Worm (Caenorhabditis elegans): Measurements from ENCODE around the gene fipr-11.

The fipr-11 gene

DNA sequence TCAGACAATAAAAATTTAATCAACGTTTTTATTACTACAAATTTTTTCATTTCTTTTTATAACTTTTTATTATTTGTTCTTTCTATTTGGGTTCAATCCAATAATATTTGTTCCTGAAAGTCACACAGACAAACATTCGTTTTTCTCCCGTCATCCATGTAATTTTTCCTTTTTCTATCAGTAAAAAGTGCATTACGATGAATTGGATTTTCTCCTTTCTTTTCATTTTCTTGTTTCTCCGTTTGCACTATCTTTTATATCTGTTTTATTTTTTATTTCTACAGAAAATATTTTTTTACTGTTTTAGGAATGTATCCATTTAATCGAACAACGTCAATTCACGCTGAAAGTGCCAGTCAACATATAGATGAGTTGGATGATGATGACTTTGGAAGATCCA is 6.7 kb downstream of the fipr-11 start, which contains the start of gene egl-47:
egl-47 (plus strand) TSS at position 301 of the 400 bp plus-strand sequence.
- TF ChIP-seq nhr-10 (tag; optimal IDR thresholded peaks at IDR 0.05) (no peak), unc-39 (tag; optimal IDR thresholded peaks at IDR 0.05) (no peak), zag-1 (tag; optimal IDR thresholded peaks at IDR 0.05) (no peak), snpc-4 (tag; optimal IDR thresholded peaks at IDR 0.05) (no peak)

DNA sequence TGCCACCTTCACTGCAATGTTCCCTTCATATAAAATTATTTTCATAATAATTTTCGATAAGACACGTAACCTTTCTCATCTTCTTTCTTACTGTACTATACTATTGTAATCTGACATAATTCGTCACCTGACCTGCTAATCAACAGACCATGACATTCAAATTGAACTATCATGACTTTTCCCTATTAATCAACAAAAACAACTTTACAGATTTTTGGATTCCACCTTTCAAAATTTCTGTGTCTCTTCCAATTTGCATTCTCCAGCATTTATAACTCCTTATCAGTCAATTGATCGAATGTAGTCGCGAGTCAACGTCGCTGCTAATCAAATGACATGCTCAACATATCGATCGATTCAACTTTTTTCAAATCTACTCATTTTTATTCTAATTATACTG is 16.4 kb downstream of the fipr-11 start, which contains the start of gene fshr-1:
fshr-1 (plus strand) TSS at position 209 of the 400 bp plus-strand sequence.
- TF ChIP-seq nhr-21 (tag; optimal IDR thresholded peaks at IDR 0.05) (no peak), nhr-237 (tag; optimal IDR thresholded peaks at IDR 0.05) (no peak), nhr-129 (tag; optimal IDR thresholded peaks at IDR 0.05) (no peak), crh-2 (tag; optimal IDR thresholded peaks at IDR 0.05) (peak; percentile 30), ceh-16 (tag; optimal IDR thresholded peaks at IDR 0.05) (no peak), fos-1 (tag; optimal IDR thresholded peaks at IDR 0.05) (peak; percentile 57)

DNA sequence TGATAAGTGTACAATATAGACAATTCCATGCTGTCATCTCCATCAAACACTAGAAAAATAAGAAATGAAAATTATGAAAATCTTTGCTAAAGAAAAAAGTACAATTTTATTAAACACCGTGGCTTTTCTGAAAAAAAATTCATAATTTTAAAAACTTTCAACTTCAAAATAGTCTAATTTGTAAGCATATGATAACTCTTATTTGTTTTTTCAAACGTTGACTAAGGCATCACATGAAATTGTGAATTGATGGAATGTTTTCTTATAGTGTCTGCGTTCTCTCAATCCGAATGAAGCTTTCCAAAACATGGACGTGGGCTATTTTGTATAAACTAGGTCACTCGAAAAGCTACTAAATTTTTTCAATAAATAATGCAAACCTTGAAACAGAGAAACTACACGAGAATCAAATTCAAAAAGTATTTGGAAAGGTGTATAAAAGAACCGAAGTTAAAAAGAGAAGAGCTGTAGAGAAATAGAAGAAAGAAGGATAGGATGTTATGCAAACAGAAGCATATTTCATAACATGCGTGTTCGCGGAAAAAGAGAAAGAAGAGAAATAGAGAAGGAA is 20.0 kb downstream of the fipr-11 start, which contains the start of gene clp-9:
clp-9 (minus strand) TSS at position 51 of the 571 bp plus-strand sequence.
- no peak for TF ChIP-seq gmeb-1 (tag; optimal IDR thresholded peaks at IDR 0.05)
- no peak for TF ChIP-seq nhr-237 (tag; optimal IDR thresholded peaks at IDR 0.05)
- peak; percentile 77 for TF ChIP-seq unc-55 (GFP tag; optimal IDR thresholded peaks at IDR 0.05)
- no peak for TF ChIP-seq nhr-12 (tag; optimal IDR thresholded peaks at IDR 0.05)
- TF ChIP-seq lin-39 (tag; optimal IDR thresholded peaks at IDR 0.05) = no peak
- no peak for TF ChIP-seq ztf-11 (tag; optimal IDR thresholded peaks at IDR 0.05)
- peak; percentile 31 for TF ChIP-seq C34F6.9 (tag; optimal IDR thresholded peaks at IDR 0.05)

DNA sequence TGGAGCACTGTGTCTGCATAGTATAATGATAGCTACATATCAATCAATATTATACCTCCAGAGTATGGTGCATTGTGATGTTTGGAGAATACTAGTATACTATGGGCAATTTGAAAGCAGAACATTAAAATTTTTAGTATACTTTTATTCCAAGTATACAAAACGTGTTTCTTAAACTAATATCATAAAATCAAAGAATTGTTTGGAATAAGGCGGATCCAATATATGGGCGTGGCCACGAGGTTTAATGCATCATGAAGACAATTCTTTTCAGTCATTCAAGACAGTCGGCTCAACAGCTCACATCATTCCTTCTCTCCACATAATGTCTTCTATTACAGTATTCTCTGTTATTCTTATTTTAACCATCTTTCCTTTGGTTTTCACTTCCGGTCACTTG is 26.1 kb downstream of the fipr-11 start, which contains the start of gene sdz-31:
sdz-31 (plus strand) TSS at position 301 of the 400 bp plus-strand sequence.
- TF ChIP-seq ama-1 (optimal IDR thresholded peaks at IDR 0.05) (no peak), lin-39 (tag; optimal IDR thresholded peaks at IDR 0.05) (no peak), sem-4 (tag; optimal IDR thresholded peaks at IDR 0.05) (no peak), nhr-77 (tag; optimal IDR thresholded peaks at IDR 0.05) (no peak), elt-3 (tag; optimal IDR thresholded peaks at IDR 0.05) (no peak), unc-39 (tag; optimal IDR thresholded peaks at IDR 0.05) (no peak)

DNA sequence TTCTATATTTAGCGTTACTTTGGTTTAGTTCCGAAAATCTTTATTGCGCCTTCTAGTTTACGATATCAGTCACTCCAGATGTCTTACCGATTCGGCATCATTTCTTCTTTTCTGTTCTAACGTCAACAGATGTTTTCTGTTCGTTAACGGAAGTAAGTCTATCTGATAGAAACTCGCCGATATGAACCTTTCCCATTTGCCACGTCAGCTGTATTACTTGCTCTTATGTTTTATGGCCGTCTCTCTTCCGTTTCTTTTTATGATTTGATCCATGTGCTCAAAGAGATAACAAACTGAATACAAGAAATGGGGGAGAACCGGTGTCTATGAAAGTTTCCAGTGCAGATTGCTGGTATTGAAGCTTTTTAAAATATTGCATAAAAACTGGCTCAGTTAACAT is 26.6 kb downstream of the fipr-11 start, which contains the start of gene srab-26:
srab-26 (minus strand) TSS at position 101 of the 400 bp plus-strand sequence.
- TF ChIP-seq gmeb-1 (tag; optimal IDR thresholded peaks at IDR 0.05) (no peak), sem-4 (tag; optimal IDR thresholded peaks at IDR 0.05) (no peak), nhr-21 (tag; optimal IDR thresholded peaks at IDR 0.05) (no peak), nhr-12 (tag; optimal IDR thresholded peaks at IDR 0.05) (no peak), lsy-2 (tag; optimal IDR thresholded peaks at IDR 0.05) (no peak), zag-1 (tag; optimal IDR thresholded peaks at IDR 0.05) (no peak), lin-39 (tag; optimal IDR thresholded peaks at IDR 0.05) (no peak), nhr-237 (tag; optimal IDR thresholded peaks at IDR 0.05) (no peak), egl-27 (tag; optimal IDR thresholded peaks at IDR 0.05) (no peak), dmd-4 (tag; optimal IDR thresholded peaks at IDR 0.05) (no peak), lin-11 (tag; optimal IDR thresholded peaks at IDR 0.05) (no peak), ztf-1 (GFP tag; conservative IDR thresholded peaks at IDR 0.05) (no peak), aly-2 (tag; optimal IDR thresholded peaks at IDR 0.05) (no peak), lin-13 (GFP tag; optimal IDR thresholded peaks at IDR 0.05) (no peak)

DNA sequence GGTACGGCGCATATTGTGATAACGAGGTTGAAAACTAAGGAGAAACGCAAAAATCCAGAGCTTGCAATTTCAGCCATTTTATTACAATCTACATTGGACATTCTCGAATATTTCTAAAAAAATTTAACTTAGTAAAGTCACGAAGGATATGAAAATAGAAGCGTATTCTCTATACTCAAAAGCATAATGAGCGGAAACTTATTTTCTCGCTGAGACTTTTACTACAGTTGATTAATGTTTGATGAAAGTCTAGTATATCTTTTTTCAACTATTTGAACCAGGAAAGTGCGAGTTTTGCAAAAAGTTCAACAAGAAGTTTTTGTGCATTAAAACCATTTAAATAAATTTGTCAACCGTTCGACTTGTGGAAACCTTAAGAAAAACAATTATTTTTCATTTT is 34.7 kb downstream of the fipr-11 start, which contains the start of gene srab-18:
srab-18 (minus strand) TSS at position 101 of the 400 bp plus-strand sequence.
- TF ChIP-seq blmp-1 (tag; optimal IDR thresholded peaks at IDR 0.05; ENCODE audit: insufficient read depth) (no peak), aly-2 (tag; optimal IDR thresholded peaks at IDR 0.05) (no peak), snpc-4 (tag; optimal IDR thresholded peaks at IDR 0.05) (no peak), ceh-16 (tag; optimal IDR thresholded peaks at IDR 0.05) (no peak), nhr-10 (tag; optimal IDR thresholded peaks at IDR 0.05) (no peak), peb-1 (tag; optimal IDR thresholded peaks at IDR 0.05) (no peak), nhr-12 (tag; optimal IDR thresholded peaks at IDR 0.05) (no peak), crh-2 (tag; optimal IDR thresholded peaks at IDR 0.05) (no peak), nhr-23 (tag; optimal IDR thresholded peaks at IDR 0.05) (no peak), zag-1 (tag; optimal IDR thresholded peaks at IDR 0.05) (no peak), unc-39 (tag; optimal IDR thresholded peaks at IDR 0.05) (no peak), dmd-4 (tag; optimal IDR thresholded peaks at IDR 0.05) (no peak)

Data from whole organism, L2 larva.